Worm (Caenorhabditis elegans) whole organism, L1 larva: ENCODE results near the gene sshk-1.

Experiments used
- aha-1 ChIP-seq: fragments of 150-350 bp; optimal IDR thresholded peaks from 2 replicates; lab custom pipeline; 2014; ENCODE audit warnings: missing biosample characterization, missing genetic modification characterization
- alr-1 ChIP-seq: fragments of 200-800 bp; sonication (Bioruptor generic); optimal IDR thresholded peaks from 2 replicates; lab custom pipeline; 2018; ENCODE audit warnings: borderline replicate concordance, mild to moderate bottlenecking, missing genetic modification characterization, missing compliant biosample characterization
- aly-2 ChIP-seq: fragments of 150-350 bp; optimal IDR thresholded peaks from 2 replicates; lab custom pipeline; 2014; ENCODE audit warnings: missing biosample characterization, missing genetic modification characterization
- egl-13 ChIP-seq: sonication (generic microtip); optimal IDR thresholded peaks from 2 replicates; lab custom pipeline; 2016; ENCODE audit warnings: missing genotype, missing genetic modification reagents, missing genetic modification characterization, missing compliant biosample characterization
- irx-1 ChIP-seq: sonication (generic microtip); optimal IDR thresholded peaks from 2 replicates; lab custom pipeline; 2016; ENCODE audit warnings: missing genetic modification characterization, missing compliant biosample characterization
- mdl-1 ChIP-seq, 2 experiments: fragments of 150-350 bp; optimal IDR thresholded peaks; 2 replicates each; lab custom pipeline; 2014 to 2017; ENCODE audit warnings: missing biosample characterization in 2 of 2, missing genetic modification characterization in 2 of 2, inconsistent platforms in 1 of 2
- nhr-237 ChIP-seq: fragments of 150-350 bp; optimal IDR thresholded peaks from 2 replicates; lab custom pipeline; 2014; ENCODE audit warnings: missing biosample characterization, missing genetic modification characterization
- nhr-77 ChIP-seq: fragments of 150-350 bp; optimal IDR thresholded peaks from 2 replicates; lab custom pipeline; 2014; ENCODE audit warnings: missing biosample characterization, missing genetic modification characterization
- skn-1 ChIP-seq: fragments of 150-350 bp; optimal IDR thresholded peaks from 2 replicates; lab custom pipeline; 2014; ENCODE audit warnings: missing biosample characterization, missing genetic modification characterization
- snpc-4 ChIP-seq: fragments of 150-350 bp; optimal IDR thresholded peaks from 2 replicates; lab custom pipeline; 2014; ENCODE audit warnings: missing biosample characterization, missing genetic modification characterization
- unc-130 ChIP-seq: fragments of 150-350 bp; optimal IDR thresholded peaks from 2 replicates; lab custom pipeline; 2017; ENCODE audit warnings: missing biosample characterization, missing genetic modification characterization, inconsistent platforms
- unc-86 ChIP-seq: sonication (generic microtip); optimal IDR thresholded peaks from 2 replicates; lab custom pipeline; 2016; ENCODE audit warnings: missing genetic modification characterization, missing compliant biosample characterization
- ztf-4 ChIP-seq: fragments of 150-350 bp; optimal IDR thresholded peaks from 2 replicates; lab custom pipeline; 2014; ENCODE audit warnings: missing biosample characterization, missing genetic modification characterization

DNA sequence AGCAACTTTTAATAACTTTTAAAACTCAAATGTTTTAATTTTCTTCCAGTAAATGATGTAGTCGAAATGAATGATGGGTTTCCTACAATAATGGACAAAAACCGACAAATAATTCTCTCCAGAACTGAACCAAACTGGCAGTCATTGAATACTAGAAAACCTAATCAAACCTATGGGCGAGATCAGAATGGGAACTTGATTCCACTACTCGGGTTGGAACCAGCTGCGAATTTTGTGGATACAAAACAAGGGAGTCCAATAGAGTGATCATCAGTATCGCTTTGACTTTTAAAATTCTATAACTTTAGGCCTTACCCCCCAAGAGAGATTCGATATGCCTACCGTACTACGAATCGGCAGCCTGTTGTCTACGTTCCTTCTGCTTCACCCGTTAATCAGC is 10.7 kb downstream of the sshk-1 start:
- TF ChIP-seq skn-1 (no peak), alr-1 (tag; lab: Kevin White, UChicago) (no peak), aly-2 (tag; lab: Kevin White, UChicago) (no peak), ztf-4 (tag; lab: Kevin White, UChicago) (no peak), mdl-1 (tag; optimal IDR thresholded peaks at IDR 0.05; lab: Kevin White, UChicago) (no peak), unc-130 (tag; lab: Kevin White, UChicago) (no peak), unc-86 (no peak), egl-13 (no peak), irx-1 (tag; lab: Kevin White, UChicago) (no peak), nhr-237 (tag; lab: Kevin White, UChicago) (no peak), aha-1 (tag; lab: Kevin White, UChicago) (no peak), nhr-77 (tag; lab: Kevin White, UChicago) (no peak), snpc-4 (tag; lab: Kevin White, UChicago) (no peak)
